In genomic region chr4:1084326-1085062, dm6 we compare ENCODE assay signal across 1 fruit fly cellular context.
TF ChIP-seq lines count a peak whose summit lies in the region.

TSS of gene Actbeta (minus strand) at chr4:1084796.

TF ChIP-seq in whole organism, embryonic, 481 proteins besides CTCF, POLR2A, EP300 and RAD21 (continued from another document):
- TF ChIP-seq Antp (GFP tag; optimal IDR thresholded peaks at IDR 0.05; lab: Kevin White, UChicago): no peak
- TF ChIP-seq Nf-YC (tag; optimal IDR thresholded peaks at IDR 0.05; lab: Kevin White, UChicago): peak; percentile 35
- peak; percentile 43 for TF ChIP-seq CG12659 (GFP tag; optimal IDR thresholded peaks at IDR 0.05; lab: Kevin White, UChicago)
- TF ChIP-seq hb (GFP tag; IDR thresholded peaks at IDR 0.05; lab: Robert Waterston, UW; ENCODE audit: partially characterized antibody): peak; percentile 76; the same call in 2 of the 3 replicates
- peak; percentile 91 for TF ChIP-seq Dll (GFP tag; IDR thresholded peaks at IDR 0.05; lab: Robert Waterston, UW; ENCODE audit: partially characterized antibody)
- TF ChIP-seq CG10366 (GFP tag; IDR thresholded peaks at IDR 0.05; lab: Robert Waterston, UW): no peak
- peak; percentile 10 for TF ChIP-seq CG15601 (tag; optimal IDR thresholded peaks at IDR 0.05; lab: Kevin White, UChicago)
- TF ChIP-seq ato (GFP tag; IDR thresholded peaks at IDR 0.05; lab: Robert Waterston, UW; ENCODE audit: partially characterized antibody): peak; percentile 88
- TF ChIP-seq nerfin-1 (tag; optimal IDR thresholded peaks at IDR 0.05; lab: Kevin White, UChicago): no peak
- peak; percentile 95 for TF ChIP-seq CG13287 (GFP tag; IDR thresholded peaks at IDR 0.05; lab: Robert Waterston, UW; ENCODE audit: partially characterized antibody)
- TF ChIP-seq CG13424 (tag; optimal IDR thresholded peaks at IDR 0.05; lab: Kevin White, UChicago): peak; percentile 4
- no peak for TF ChIP-seq CG30403 (GFP tag; optimal IDR thresholded peaks at IDR 0.05; lab: Kevin White, UChicago)
- TF ChIP-seq Sry-δ (GFP tag; optimal IDR thresholded peaks at IDR 0.05; lab: Kevin White, UChicago): peak; percentile 75
- peak; percentile 94 for TF ChIP-seq CG34224 (GFP tag; IDR thresholded peaks at IDR 0.05; lab: Robert Waterston, UW; ENCODE audit: partially characterized antibody)
- no peak for TF ChIP-seq CG13624 (GFP tag; optimal IDR thresholded peaks at IDR 0.05; lab: Kevin White, UChicago)
- TF ChIP-seq hbn (GFP tag; IDR thresholded peaks at IDR 0.05; lab: Robert Waterston, UW; ENCODE audit: partially characterized antibody): peak; percentile 90
- TF ChIP-seq CG33213 (GFP tag; optimal IDR thresholded peaks at IDR 0.05; lab: Kevin White, UChicago): peak; percentile 75
- TF ChIP-seq vnd (GFP tag; IDR thresholded peaks at IDR 0.05; lab: Robert Waterston, UW; ENCODE audit: partially characterized antibody): peak; percentile 78
- TF ChIP-seq tap (tag; optimal IDR thresholded peaks at IDR 0.05; lab: Kevin White, UChicago): no peak
- peak; percentile 14 for TF ChIP-seq Nf-YB (GFP tag; optimal IDR thresholded peaks at IDR 0.05; lab: Kevin White, UChicago)
- no peak for TF ChIP-seq ham (GFP tag; IDR thresholded peaks at IDR 0.05; lab: Robert Waterston, UW)
- peak; percentile 50 for TF ChIP-seq sqz (GFP tag; optimal IDR thresholded peaks at IDR 0.05; lab: Kevin White, UChicago)
- TF ChIP-seq gro (GFP tag; optimal IDR thresholded peaks at IDR 0.05; lab: Kevin White, UChicago): peak; percentile 24
- TF ChIP-seq stwl (tag; optimal IDR thresholded peaks at IDR 0.05; lab: Kevin White, UChicago): peak; percentile 91
- no peak for TF ChIP-seq sens-2 (GFP tag; IDR thresholded peaks at IDR 0.05; lab: Robert Waterston, UW)
- TF ChIP-seq Bgb (GFP tag; IDR thresholded peaks at IDR 0.05; lab: Robert Waterston, UW; ENCODE audit: partially characterized antibody): peak; percentile 95
- TF ChIP-seq CG2712 (tag; optimal IDR thresholded peaks at IDR 0.05; lab: Kevin White, UChicago): peak; percentile 4
- TF ChIP-seq CG6791 (GFP tag; IDR thresholded peaks at IDR 0.05; lab: Robert Waterston, UW; ENCODE audit: partially characterized antibody): peak; percentile 91
- TF ChIP-seq E2f2 (GFP tag; IDR thresholded peaks at IDR 0.05; lab: Robert Waterston, UW): peak; percentile 91
- peak; percentile 87 for TF ChIP-seq Scr (GFP tag; IDR thresholded peaks at IDR 0.05; lab: Robert Waterston, UW; ENCODE audit: partially characterized antibody)
- peak; percentile 86 for TF ChIP-seq Dp (GFP tag; optimal IDR thresholded peaks at IDR 0.05; lab: Kevin White, UChicago)
- TF ChIP-seq Dref (GFP tag; IDR thresholded peaks at IDR 0.05; lab: Robert Waterston, UW): peak; percentile 87
- peak; percentile 88 for TF ChIP-seq Opbp (GFP tag; IDR thresholded peaks at IDR 0.05; lab: Robert Waterston, UW; ENCODE audit: partially characterized antibody)
- TF ChIP-seq Ets97D (GFP tag; optimal IDR thresholded peaks at IDR 0.05; lab: Kevin White, UChicago): peak; percentile 82
- TF ChIP-seq CG11723 (GFP tag; optimal IDR thresholded peaks at IDR 0.05; lab: Kevin White, UChicago): no peak
- peak; percentile 80 for TF ChIP-seq CG16813 (GFP tag; IDR thresholded peaks at IDR 0.05; lab: Robert Waterston, UW; ENCODE audit: partially characterized antibody)
- no peak for TF ChIP-seq CG6175 (GFP tag; IDR thresholded peaks at IDR 0.05; lab: Robert Waterston, UW)
- TF ChIP-seq Lhr (GFP tag; optimal IDR thresholded peaks at IDR 0.05; lab: Kevin White, UChicago): peak; percentile 97
- no peak for TF ChIP-seq corto (GFP tag; optimal IDR thresholded peaks at IDR 0.05; lab: Kevin White, UChicago)
- TF ChIP-seq nerfin-2 (GFP tag; IDR thresholded peaks at IDR 0.05; lab: Robert Waterston, UW; ENCODE audit: partially characterized antibody): peak; percentile 80
- TF ChIP-seq Doc3 (GFP tag; IDR thresholded peaks at IDR 0.05; lab: Robert Waterston, UW; ENCODE audit: partially characterized antibody): peak; percentile 83
- TF ChIP-seq zfh1 (GFP tag; IDR thresholded peaks at IDR 0.05; lab: Robert Waterston, UW): no peak
- peak; percentile 59 for TF ChIP-seq CG3995 (GFP tag; optimal IDR thresholded peaks at IDR 0.05; lab: Kevin White, UChicago)
- peak; percentile 94 for TF ChIP-seq bbx (GFP tag; IDR thresholded peaks at IDR 0.05; lab: Robert Waterston, UW; ENCODE audit: partially characterized antibody)
- TF ChIP-seq Dad (GFP tag; optimal IDR thresholded peaks at IDR 0.05; lab: Kevin White, UChicago): no peak
- TF ChIP-seq Myb (GFP tag; optimal IDR thresholded peaks at IDR 0.05; lab: Kevin White, UChicago): peak; percentile 97
- no peak for TF ChIP-seq CG12104 (GFP tag; optimal IDR thresholded peaks at IDR 0.05; lab: Kevin White, UChicago)
- peak; percentile 94 for TF ChIP-seq amos (GFP tag; IDR thresholded peaks at IDR 0.05; lab: Robert Waterston, UW; ENCODE audit: partially characterized antibody)
- peak; percentile 87 for TF ChIP-seq BEAF-32 (GFP tag; optimal IDR thresholded peaks at IDR 0.05; lab: Kevin White, UChicago)
- TF ChIP-seq sna (GFP tag; IDR thresholded peaks at IDR 0.05; lab: Robert Waterston, UW; ENCODE audit: partially characterized antibody): peak; percentile 87
- peak; percentile 68 for TF ChIP-seq pros (GFP tag; optimal IDR thresholded peaks at IDR 0.05; lab: Kevin White, UChicago)
- TF ChIP-seq Neu2 (GFP tag; optimal IDR thresholded peaks at IDR 0.05; lab: Kevin White, UChicago; ENCODE audit: borderline replicate concordance): peak; percentile 48
- no peak for TF ChIP-seq NfI (GFP tag; optimal IDR thresholded peaks at IDR 0.05; lab: Kevin White, UChicago)
- peak in 1 of 2 experiments; percentile 7 for TF ChIP-seq Pdp1 (GFP tag; optimal IDR thresholded peaks at IDR 0.05; lab: Kevin White, UChicago)
- TF ChIP-seq CG14860 (GFP tag; IDR thresholded peaks at IDR 0.05; lab: Robert Waterston, UW; ENCODE audit: partially characterized antibody): peak; percentile 79
- TF ChIP-seq CG4404 (GFP tag; IDR thresholded peaks at IDR 0.05; lab: Robert Waterston, UW): no peak
- peak; percentile 14 for TF ChIP-seq trem (tag; optimal IDR thresholded peaks at IDR 0.05; lab: Kevin White, UChicago)
- no peak for TF ChIP-seq Gug (GFP tag; IDR thresholded peaks at IDR 0.05; lab: Robert Waterston, UW)
- TF ChIP-seq CG13123 (GFP tag; optimal IDR thresholded peaks at IDR 0.05; lab: Kevin White, UChicago): no peak
- peak; percentile 24 for TF ChIP-seq CG8290 (GFP tag; optimal IDR thresholded peaks at IDR 0.05; lab: Kevin White, UChicago)
- TF ChIP-seq CG8290 (tag; optimal IDR thresholded peaks at IDR 0.05; lab: Kevin White, UChicago): peak in 1 of 2 experiments; percentile 20
- TF ChIP-seq HLH4C (GFP tag; IDR thresholded peaks at IDR 0.05; lab: Robert Waterston, UW; ENCODE audit: partially characterized antibody): peak; percentile 86
TF ChIP-seq in whole organism, embryonic: peak in this region for 65.
